Worm (Caenorhabditis elegans): ENCODE measurements around the gene ZK930.6.

ce11 chrII:11917530-11917952 lies 33.8 kb downstream of the ZK930.6 start:
- TF ChIP-seq mdl-1 (tag; optimal IDR thresholded peaks at IDR 0.05) (no peak), elt-3 (tag; optimal IDR thresholded peaks at IDR 0.05) (no peak), rnt-1 (tag; optimal IDR thresholded peaks at IDR 0.05) (no peak), zag-1 (tag; optimal IDR thresholded peaks at IDR 0.05) (no peak), nhr-237 (tag; optimal IDR thresholded peaks at IDR 0.05) (no peak)
